Fruit fly (Drosophila melanogaster): ENCODE data around the gene Tspo.
A peak's percentile ranks its signal among the peaks of the same experiment; 100 is the strongest.

The Tspo gene

dm6 chr2L:521940-522632 lies 37.3 kb upstream of the Tspo start (continued):
- TF ChIP-seq CG7368 (GFP tag; optimal IDR thresholded peaks at IDR 0.05) (peak; percentile 19), CG15336 (GFP tag; IDR thresholded peaks at IDR 0.05) (peak; percentile 13; the same call in 1 of the 2 replicates), vri (GFP tag; optimal IDR thresholded peaks at IDR 0.05) (peak; percentile 23), CG10669 (GFP tag; optimal IDR thresholded peaks at IDR 0.05) (no peak), Gug (GFP tag; IDR thresholded peaks at IDR 0.05) (peak; percentile 23; the same call in 1 of the 2 replicates), salr (GFP tag; optimal IDR thresholded peaks at IDR 0.05) (no peak), CG6792 (GFP tag; optimal IDR thresholded peaks at IDR 0.05) (no peak), eg (GFP tag; IDR thresholded peaks at IDR 0.05) (peak; percentile 41; the same call in 1 of the 3 replicates)

- peak; percentile 68 for TF ChIP-seq OdsH (GFP tag; optimal IDR thresholded peaks at IDR 0.05)
- peak; percentile 41 for TF ChIP-seq acj6 (GFP tag; optimal IDR thresholded peaks at IDR 0.05)
- peak; percentile 58 for TF ChIP-seq esn (GFP tag; optimal IDR thresholded peaks at IDR 0.05)
- peak; percentile 49 for TF ChIP-seq CG11762 (GFP tag; optimal IDR thresholded peaks at IDR 0.05; ENCODE audit: insufficient read depth)
- no peak for TF ChIP-seq CG7368 (GFP tag; optimal IDR thresholded peaks at IDR 0.05)
- no peak for TF ChIP-seq dsx (GFP tag; optimal IDR thresholded peaks at IDR 0.05; ENCODE audit: poor library complexity, severe bottlenecking)
- peak; percentile 63 for TF ChIP-seq CG3919 (GFP tag; optimal IDR thresholded peaks at IDR 0.05)
- peak; percentile 40 for TF ChIP-seq lz (GFP tag; optimal IDR thresholded peaks at IDR 0.05)
- no peak for TF ChIP-seq fd85E (GFP tag; optimal IDR thresholded peaks at IDR 0.05)
- peak; percentile 27 for TF ChIP-seq net (GFP tag; optimal IDR thresholded peaks at IDR 0.05)
- TF ChIP-seq Eip93F (GFP tag; optimal IDR thresholded peaks at IDR 0.05), result no peak
- no peak for TF ChIP-seq CG6792 (GFP tag; optimal IDR thresholded peaks at IDR 0.05)
- TF ChIP-seq CG6808 (GFP tag; optimal IDR thresholded peaks at IDR 0.05), result peak; percentile 33
- peak; percentile 35 for TF ChIP-seq CG8319 (GFP tag; optimal IDR thresholded peaks at IDR 0.05)
- peak; percentile 46; the same call in 2 of the 3 replicates for TF ChIP-seq eg (GFP tag; IDR thresholded peaks at IDR 0.05)
- peak; percentile 58 for TF ChIP-seq CG10631 (GFP tag; optimal IDR thresholded peaks at IDR 0.05)
- TF ChIP-seq CG32006 (GFP tag; optimal IDR thresholded peaks at IDR 0.05), result peak; percentile 73
- TF ChIP-seq Ets96B (tag; optimal IDR thresholded peaks at IDR 0.05), result peak; percentile 51
- TF ChIP-seq fd59A (GFP tag; optimal IDR thresholded peaks at IDR 0.05), result peak; percentile 16
- no peak for TF ChIP-seq CG16779 (tag; optimal IDR thresholded peaks at IDR 0.05)
- TF ChIP-seq topi (GFP tag; optimal IDR thresholded peaks at IDR 0.05), result peak; percentile 47
- TF ChIP-seq Hr4 (GFP tag; optimal IDR thresholded peaks at IDR 0.05), result peak; percentile 43
- TF ChIP-seq CG6276 (GFP tag; optimal IDR thresholded peaks at IDR 0.05), result peak; percentile 43
- TF ChIP-seq Hr39 (GFP tag; optimal IDR thresholded peaks at IDR 0.05), result peak; percentile 45
- no peak for TF ChIP-seq Sox15 (GFP tag; optimal IDR thresholded peaks at IDR 0.05)
- no peak for TF ChIP-seq Blimp-1 (GFP tag; optimal IDR thresholded peaks at IDR 0.05)
- no peak for TF ChIP-seq Lpt (GFP tag; optimal IDR thresholded peaks at IDR 0.05)
- TF ChIP-seq Hr38 (GFP tag; optimal IDR thresholded peaks at IDR 0.05), result no peak
- no peak for TF ChIP-seq ss (GFP tag; optimal IDR thresholded peaks at IDR 0.05)
- peak; percentile 50 for TF ChIP-seq CG8632 (GFP tag; optimal IDR thresholded peaks at IDR 0.05)
- TF ChIP-seq Smox (GFP tag; optimal IDR thresholded peaks at IDR 0.05), result peak; percentile 14
- no peak for TF ChIP-seq CG9139 (GFP tag; optimal IDR thresholded peaks at IDR 0.05)
- TF ChIP-seq CG4318 (GFP tag; optimal IDR thresholded peaks at IDR 0.05), result peak; percentile 29
- peak; percentile 28 to 42 for TF ChIP-seq salr (GFP tag; optimal IDR thresholded peaks at IDR 0.05)
- TF ChIP-seq CG11294 (GFP tag; IDR thresholded peaks at IDR 0.05), result no peak
- TF ChIP-seq CG6854 (GFP tag; optimal IDR thresholded peaks at IDR 0.05), result no peak
- TF ChIP-seq cyc (GFP tag; optimal IDR thresholded peaks at IDR 0.05), result peak; percentile 40
- TF ChIP-seq dac (GFP tag; optimal IDR thresholded peaks at IDR 0.05), result no peak
- peak; percentile 41 for TF ChIP-seq CG34406 (GFP tag; optimal IDR thresholded peaks at IDR 0.05)
- peak; percentile 30 for TF ChIP-seq Sox14 (GFP tag; optimal IDR thresholded peaks at IDR 0.05)
- TF ChIP-seq CG8119 (GFP tag; IDR thresholded peaks at IDR 0.05), result peak; percentile 51; the same call in 2 of the 3 replicates
- TF ChIP-seq spab (GFP tag; optimal IDR thresholded peaks at IDR 0.05), result peak; percentile 35
- peak; percentile 56 for TF ChIP-seq pdm3 (GFP tag; optimal IDR thresholded peaks at IDR 0.05)
- TF ChIP-seq Eip75B (GFP tag; optimal IDR thresholded peaks at IDR 0.05), result peak; percentile 43
Measured at dm6 chr2L:522752-523151, 36.7 kb upstream of the Tspo start.
